Fruit fly (Drosophila melanogaster) Kc167 (cell line): Measurements from ENCODE around the gene Gba1b.

Source experiments
- Myc ChIP-seq: fragments of >200 bp; optimal IDR thresholded peaks from 2 replicates; lab custom pipeline; 2017; ENCODE audit warnings: missing external identifiers
- h ChIP-seq: fragments of >200 bp; optimal IDR thresholded peaks from 3 replicates; lab custom pipeline; 2018; ENCODE audit warnings: missing external identifiers
- psq ChIP-seq: fragments of >200 bp; optimal IDR thresholded peaks from 2 replicates; lab custom pipeline; 2017; ENCODE audit warnings: missing external identifiers

DNA sequence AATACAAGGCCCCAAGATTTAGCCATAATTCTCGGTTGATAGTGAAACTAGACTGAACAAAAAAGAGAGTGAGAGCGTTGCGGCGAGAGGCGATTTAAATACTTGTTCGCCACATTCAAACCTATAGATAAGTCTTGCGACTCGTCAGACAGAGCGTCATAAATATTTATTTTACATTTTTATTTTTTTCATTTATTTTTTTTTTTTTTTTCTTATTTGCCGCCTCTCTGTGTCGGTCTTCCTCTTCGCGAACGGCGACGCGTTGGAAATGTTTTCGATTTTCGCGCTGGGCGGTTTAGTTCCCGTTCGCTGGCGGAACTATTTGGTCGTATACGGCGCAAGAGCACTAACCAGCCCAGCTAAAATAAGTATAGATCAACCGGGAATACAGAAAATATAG, 23.5 kb downstream of the Gba1b start:
- TF ChIP-seq psq (lab: Kevin White, UChicago) (no peak), Myc (no peak), h (lab: Kevin White, UChicago) (no peak)
